Worm (Caenorhabditis elegans) whole organism, midembryonic: Measurements from ENCODE around the gene ZK228.13.

ENCODE experiments used
- T22C8.4 ChIP-seq: fragments of 200-800 bp; sonication (Bioruptor generic); IDR thresholded peaks from 2 replicates; pipeline ENCODE4 v1.3.6; 2022; ENCODE audit warnings: missing genetic modification characterization, missing compliant biosample characterization
- tab-1 ChIP-seq: fragments of 200-800 bp; sonication (Bioruptor generic); IDR thresholded peaks from 2 replicates; pipeline ENCODE4 v1.3.6; 2022; ENCODE audit warnings: missing genetic modification characterization, missing compliant biosample characterization

- TF ChIP-seq T22C8.4 (GFP tag; lab: Robert Waterston, UW) (no peak), tab-1 (GFP tag; lab: Robert Waterston, UW) (no peak)
Observed at ce11 chrV:18424471-18424870, 43.5 kb downstream of the ZK228.13 start, which contains the start of gene ZK262.4.
